Fruit fly (Drosophila melanogaster) S2 (cell line): ENCODE data around the gene cad.

Source experiments
- CG8478 ChIP-seq: fragments of >200 bp; optimal IDR thresholded peaks from 2 replicates; lab custom pipeline; 2018
- CTCF ChIP-seq, 2 experiments: fragments of >200 bp; optimal IDR thresholded peaks; 2 replicates each; lab custom pipeline; 2018

DNA sequence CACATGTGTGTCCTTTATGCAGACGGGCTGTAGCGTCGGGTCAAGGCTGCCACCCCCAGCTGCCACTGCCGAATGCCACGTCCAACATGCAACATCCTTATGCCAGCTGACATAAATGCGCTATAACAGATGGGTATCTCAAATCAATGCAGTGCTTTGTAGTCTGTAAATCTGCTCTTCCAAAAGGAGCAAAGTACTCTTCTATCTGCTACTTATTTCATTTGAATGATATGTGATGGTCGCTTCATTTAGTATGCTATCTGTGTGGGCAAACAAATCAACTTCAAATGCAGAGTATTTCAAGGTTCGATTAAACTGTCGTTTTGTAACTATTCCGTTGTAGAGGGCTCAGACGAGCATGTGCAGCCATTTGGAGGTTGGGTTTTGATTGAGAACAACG lies 38.7 kb downstream of the cad start:
- no peak for TF ChIP-seq CG8478 (lab: Kevin White, UChicago)
- TF ChIP-seq CTCF (optimal IDR thresholded peaks at IDR 0.05; lab: Kevin White, UChicago): no peak
